Worm (Caenorhabditis elegans) whole organism, L2 larva: ENCODE data around the gene daf-10.

ENCODE experiments used
- aly-2 ChIP-seq: fragments of 150-350 bp; optimal IDR thresholded peaks from 2 replicates; lab custom pipeline; 2014; ENCODE audit warnings: missing biosample characterization, missing genetic modification characterization
- ama-1 ChIP-seq: fragments of 150-350 bp; optimal IDR thresholded peaks from 2 replicates; lab custom pipeline; 2018; ENCODE audit warnings: inconsistent platforms
- egl-27 ChIP-seq: sonication (generic microtip); optimal IDR thresholded peaks from 3 replicates; lab custom pipeline; 2017; ENCODE audit warnings: missing biosample characterization, missing genetic modification reagents, missing genetic modification characterization
- fos-1 ChIP-seq: fragments of 150-350 bp; optimal IDR thresholded peaks from 2 replicates; lab custom pipeline; 2014; ENCODE audit warnings: missing biosample characterization, missing genetic modification characterization
- lin-39 ChIP-seq: fragments of 150-350 bp; optimal IDR thresholded peaks from 2 replicates; lab custom pipeline; 2014; ENCODE audit warnings: missing biosample characterization, missing genetic modification reagents, missing genetic modification characterization
- nhr-11 ChIP-seq: fragments of 150-350 bp; optimal IDR thresholded peaks from 2 replicates; lab custom pipeline; 2014; ENCODE audit warnings: missing biosample characterization, missing genetic modification characterization
- nhr-12 ChIP-seq: fragments of 150-350 bp; optimal IDR thresholded peaks from 2 replicates; lab custom pipeline; 2014; ENCODE audit warnings: missing biosample characterization, missing genetic modification characterization
- nhr-21 ChIP-seq: fragments of 150-350 bp; optimal IDR thresholded peaks from 2 replicates; lab custom pipeline; 2014; ENCODE audit warnings: missing biosample characterization, missing genetic modification characterization
- nhr-25 ChIP-seq: fragments of 150-350 bp; sonication (generic microtip); optimal IDR thresholded peaks from 3 replicates; lab custom pipeline; 2014; ENCODE audit warnings: missing biosample characterization, missing genetic modification characterization
- nhr-77 ChIP-seq: fragments of 150-350 bp; optimal IDR thresholded peaks from 2 replicates; lab custom pipeline; 2014; ENCODE audit warnings: missing biosample characterization, missing genetic modification characterization
- unc-62 ChIP-seq: fragments of 150-350 bp; optimal IDR thresholded peaks from 2 replicates; lab custom pipeline; 2014; ENCODE audit warnings: missing biosample characterization, missing genetic modification reagents, missing genetic modification characterization
- zag-1 ChIP-seq: fragments of 150-350 bp; optimal IDR thresholded peaks from 2 replicates; lab custom pipeline; 2014; ENCODE audit warnings: missing biosample characterization, missing genetic modification characterization

ce11 chrIV:9165027-9165426 is 19.0 kb upstream of the daf-10 start, which contains the start of gene pcp-2:
- TF ChIP-seq nhr-25 (no peak), unc-62 (GFP tag; lab: Kevin White, UChicago) (no peak), egl-27 (no peak), nhr-77 (tag; lab: Kevin White, UChicago) (no peak), ama-1 (lab: Kevin White, UChicago) (no peak), fos-1 (tag; lab: Kevin White, UChicago) (no peak), nhr-11 (tag; lab: Kevin White, UChicago) (no peak), nhr-12 (tag; lab: Kevin White, UChicago) (no peak), aly-2 (tag; lab: Kevin White, UChicago) (no peak), lin-39 (no peak), zag-1 (tag; lab: Kevin White, UChicago) (no peak), nhr-21 (no peak)
